Worm (Caenorhabditis elegans): ENCODE data around the gene R160.4.

The R160.4 gene

ce11 chrX:4371413-4371812 is 2.7 kb upstream of the R160.4 start, which contains the start of gene R160.13:
TSS of gene R160.13 (minus strand) at chrX:4371513.
- no peak for TF ChIP-seq ztf-11 (tag; optimal IDR thresholded peaks at IDR 0.05)
- TF ChIP-seq sem-2 (GFP tag; optimal IDR thresholded peaks at IDR 0.05), result no peak

ce11 chrX:4370756-4371155 is 2.1 kb upstream of the R160.4 start, which contains the start of gene R160.5:
TSS of gene R160.5 (minus strand) at chrX:4370856.
- TF ChIP-seq ham-2 (GFP tag; optimal IDR thresholded peaks at IDR 0.05) (no peak), sptf-1 (tag; optimal IDR thresholded peaks at IDR 0.05) (no peak)

DNA sequence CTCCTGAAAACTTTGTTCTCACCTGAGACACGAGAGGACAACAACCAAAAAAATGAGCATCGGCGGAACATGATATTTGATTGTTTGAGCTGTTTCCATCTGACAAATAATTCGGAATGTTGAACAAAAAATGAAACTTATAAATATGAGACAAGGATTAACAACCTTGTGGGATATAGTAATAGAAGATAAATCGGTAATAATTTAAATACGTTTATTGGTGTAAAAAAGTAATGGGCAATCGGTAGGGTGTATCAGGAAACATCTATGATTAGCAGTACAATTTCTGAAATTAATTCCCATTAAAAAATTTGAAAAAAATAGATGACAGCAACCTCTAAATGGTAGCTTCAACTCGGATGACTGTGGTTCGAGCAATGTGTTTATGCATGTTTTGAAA is 1.3 kb downstream of the R160.4 start, which contains the start of gene R160.10:
Gene R160.10, minus strand, starts transcription at position 101 of the 400 bp plus-strand sequence.
- no peak for TF ChIP-seq M03D4.4 (tag; optimal IDR thresholded peaks at IDR 0.05)
- TF ChIP-seq ztf-11 (tag; optimal IDR thresholded peaks at IDR 0.05), result no peak
- TF ChIP-seq nhr-237 (tag; optimal IDR thresholded peaks at IDR 0.05), result no peak
- TF ChIP-seq nhr-28 (tag; optimal IDR thresholded peaks at IDR 0.05), result no peak
- no peak for TF ChIP-seq ceh-39 (tag; optimal IDR thresholded peaks at IDR 0.05)
- no peak for TF ChIP-seq nhr-76 (tag; optimal IDR thresholded peaks at IDR 0.05)
- TF ChIP-seq elt-1 (tag; optimal IDR thresholded peaks at IDR 0.05; ENCODE audit: borderline replicate concordance, insufficient read depth), result no peak
- TF ChIP-seq nhr-2 (tag; optimal IDR thresholded peaks at IDR 0.05), result no peak
- no peak for TF ChIP-seq ham-2 (GFP tag; optimal IDR thresholded peaks at IDR 0.05)
- no peak for TF ChIP-seq unc-62 (GFP tag; optimal IDR thresholded peaks at IDR 0.05)
- no peak for TF ChIP-seq cnd-1 (tag; optimal IDR thresholded peaks at IDR 0.05)
- TF ChIP-seq tbx-8 (GFP tag; optimal IDR thresholded peaks at IDR 0.05), result no peak
- no peak for TF ChIP-seq lin-32 (GFP tag; optimal IDR thresholded peaks at IDR 0.05)
- TF ChIP-seq sem-2 (GFP tag; optimal IDR thresholded peaks at IDR 0.05), result no peak
- no peak for TF ChIP-seq lin-13 (tag; optimal IDR thresholded peaks at IDR 0.05)
- TF ChIP-seq ces-1 (GFP tag; optimal IDR thresholded peaks at IDR 0.05), result no peak
- no peak for TF ChIP-seq nhr-12 (tag; optimal IDR thresholded peaks at IDR 0.05)

DNA sequence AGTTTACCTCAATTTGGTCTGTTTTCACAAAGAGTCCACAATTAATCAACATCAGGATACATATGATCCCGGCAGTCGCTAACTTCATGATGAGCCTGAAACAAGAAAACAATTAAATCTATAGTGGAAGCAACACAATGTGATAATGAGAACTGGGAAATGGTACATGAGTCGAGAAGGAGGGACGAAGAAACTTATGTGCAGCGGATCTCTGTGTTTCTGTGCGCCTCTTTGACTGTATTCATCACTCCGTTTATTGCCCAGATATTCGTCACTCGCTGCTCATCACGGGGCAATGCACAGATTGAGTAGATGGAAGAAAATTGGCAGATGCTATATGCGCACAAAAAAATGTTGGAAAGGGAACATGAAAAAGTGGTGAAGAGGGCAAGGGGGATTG is 2.5 kb downstream of the R160.4 start, which contains the start of gene R160.3:
Gene R160.3, minus strand, starts transcription at position 101 of the 400 bp plus-strand sequence.
- no peak for TF ChIP-seq unc-120 (tag; optimal IDR thresholded peaks at IDR 0.05; ENCODE audit: poor library complexity, severe bottlenecking)
- TF ChIP-seq mls-2 (tag; optimal IDR thresholded peaks at IDR 0.05), result no peak
- TF ChIP-seq unc-62 (GFP tag; optimal IDR thresholded peaks at IDR 0.05), result no peak

ce11 chrX:4364877-4365276 is 3.8 kb downstream of the R160.4 start, which contains the start of gene F14H12.8:
TSS of gene F14H12.8 (minus strand) at chrX:4364977.
- TF ChIP-seq ceh-83 (GFP tag; optimal IDR thresholded peaks at IDR 0.05), result no peak
- no peak for TF ChIP-seq flh-1 (GFP tag; optimal IDR thresholded peaks at IDR 0.05)
- TF ChIP-seq lin-32 (GFP tag; optimal IDR thresholded peaks at IDR 0.05), result no peak
- TF ChIP-seq sem-2 (GFP tag; optimal IDR thresholded peaks at IDR 0.05), result no peak
- TF ChIP-seq nhr-237 (tag; optimal IDR thresholded peaks at IDR 0.05), result no peak
- no peak for TF ChIP-seq ces-1 (GFP tag; optimal IDR thresholded peaks at IDR 0.05)
- TF ChIP-seq elt-1 (tag; optimal IDR thresholded peaks at IDR 0.05; ENCODE audit: borderline replicate concordance, insufficient read depth), result no peak
- TF ChIP-seq M03D4.4 (tag; optimal IDR thresholded peaks at IDR 0.05), result no peak
- no peak for TF ChIP-seq lin-13 (tag; optimal IDR thresholded peaks at IDR 0.05)
- no peak for TF ChIP-seq zip-8 (tag; optimal IDR thresholded peaks at IDR 0.05)
- no peak for TF ChIP-seq bed-3 (GFP tag; optimal IDR thresholded peaks at IDR 0.05)
- no peak for TF ChIP-seq nhr-28 (tag; optimal IDR thresholded peaks at IDR 0.05)
- no peak for TF ChIP-seq ham-2 (GFP tag; optimal IDR thresholded peaks at IDR 0.05)
- no peak for TF ChIP-seq unc-39 (tag; optimal IDR thresholded peaks at IDR 0.05)
- no peak for TF ChIP-seq tbx-8 (GFP tag; optimal IDR thresholded peaks at IDR 0.05)

DNA sequence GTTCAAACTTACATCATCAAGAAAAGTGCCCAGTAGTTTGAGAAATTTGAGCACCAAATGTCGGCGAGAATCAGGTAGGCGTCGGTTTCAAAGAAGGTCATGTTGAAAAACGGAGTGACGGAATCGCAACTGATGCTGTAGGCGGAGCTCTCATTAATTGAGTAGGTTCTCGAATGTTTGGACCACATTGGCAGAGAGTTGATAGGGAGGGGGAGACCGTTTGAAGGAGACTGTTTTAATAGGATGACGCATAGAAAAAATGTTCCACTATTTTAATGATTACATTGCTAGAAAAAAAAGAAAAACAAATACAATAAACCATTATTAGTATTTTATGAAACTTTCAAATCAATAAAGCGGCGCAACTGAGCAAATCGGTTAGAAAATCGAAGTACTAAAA is 5.5 kb downstream of the R160.4 start, which contains the start of gene F14H12.17:
Gene F14H12.17, minus strand, starts transcription at position 101 of the 400 bp plus-strand sequence.
- TF ChIP-seq sptf-1 (tag; optimal IDR thresholded peaks at IDR 0.05) (no peak), elt-3 (tag; optimal IDR thresholded peaks at IDR 0.05) (no peak), lin-13 (tag; optimal IDR thresholded peaks at IDR 0.05) (no peak), unc-62 (GFP tag; optimal IDR thresholded peaks at IDR 0.05) (no peak), ztf-11 (tag; optimal IDR thresholded peaks at IDR 0.05) (no peak)

ce11 chrX:4362522-4362921 is 6.2 kb downstream of the R160.4 start, which contains the start of gene F14H12.7:
TSS of gene F14H12.7 (minus strand) at chrX:4362622.
- TF ChIP-seq lin-13 (tag; optimal IDR thresholded peaks at IDR 0.05), result no peak
- TF ChIP-seq lin-32 (GFP tag; optimal IDR thresholded peaks at IDR 0.05), result no peak

All from whole organism, mixed stage, embryonic.